Fruit fly (Drosophila melanogaster) whole organism, pupa: Measurements from ENCODE around the gene Cad96Cb.

Source experiments
- CG12605 ChIP-seq: fragments of 200-800 bp; sonication (Bioruptor generic); IDR thresholded peaks from 2 replicates; pipeline ENCODE4 v1.3.6; 2022; ENCODE audit warnings: missing biosample characterization, missing genetic modification characterization
- CG17806 ChIP-seq: fragments of 200-800 bp; sonication (Bioruptor generic); optimal IDR thresholded peaks from 2 replicates; lab custom pipeline; 2018; ENCODE audit warnings: missing biosample characterization, mild to moderate bottlenecking, missing genetic modification characterization, moderate library complexity
- CG32121 ChIP-seq: fragments of 200-800 bp; sonication (Bioruptor generic); IDR thresholded peaks from 2 replicates; pipeline ENCODE4 v1.3.6; 2022; ENCODE audit warnings: missing biosample characterization, missing genetic modification characterization
- CG34367 ChIP-seq: fragments of 200-800 bp; sonication (Bioruptor generic); optimal IDR thresholded peaks from 2 replicates; lab custom pipeline; 2018; ENCODE audit warnings: missing biosample characterization, mild to moderate bottlenecking, missing genetic modification characterization
- CG8159 ChIP-seq: fragments of 200-800 bp; sonication (Bioruptor generic); optimal IDR thresholded peaks from 3 replicates; lab custom pipeline; 2018; ENCODE audit warnings: missing biosample characterization, mild to moderate bottlenecking, missing genetic modification characterization, moderate library complexity
- CG8301 ChIP-seq: fragments of 200-800 bp; sonication (Bioruptor generic); optimal IDR thresholded peaks from 2 replicates; lab custom pipeline; 2018; ENCODE audit warnings: missing biosample characterization, mild to moderate bottlenecking, missing genetic modification characterization
- EcR ChIP-seq: fragments of 200-800 bp; sonication (Bioruptor generic); optimal IDR thresholded peaks from 3 replicates; lab custom pipeline; 2019; ENCODE audit warnings: missing biosample characterization, missing genetic modification characterization, mild to moderate bottlenecking, moderate library complexity, missing genetic modification reagents
- Pif1A ChIP-seq: fragments of 200-800 bp; sonication (Bioruptor generic); optimal IDR thresholded peaks from 3 replicates; lab custom pipeline; 2016; ENCODE audit warnings: missing biosample characterization, missing genetic modification characterization
- Pif1B ChIP-seq: fragments of 200-800 bp; sonication (Bioruptor generic); optimal IDR thresholded peaks from 3 replicates; lab custom pipeline; 2016; ENCODE audit warnings: missing biosample characterization, missing genetic modification characterization
- Snoo ChIP-seq: fragments of 200-800 bp; sonication (Bioruptor generic); optimal IDR thresholded peaks from 3 replicates; lab custom pipeline; 2017; ENCODE audit warnings: missing biosample characterization, mild to moderate bottlenecking, missing genetic modification characterization, inconsistent platforms
- fd96Ca ChIP-seq: fragments of 200-800 bp; sonication (Bioruptor generic); IDR thresholded peaks from 3 replicates; pipeline ENCODE4 v1.3.6; 2022; ENCODE audit warnings: missing biosample characterization, missing genetic modification characterization
- gl ChIP-seq: fragments of 200-800 bp; sonication (Bioruptor generic); optimal IDR thresholded peaks from 2 replicates; lab custom pipeline; 2018; ENCODE audit warnings: missing biosample characterization, mild to moderate bottlenecking, missing genetic modification characterization
- rn ChIP-seq: fragments of 200-800 bp; sonication (Bioruptor generic); IDR thresholded peaks from 2 replicates; pipeline ENCODE4 v1.3.6; 2022; ENCODE audit warnings: missing biosample characterization, missing genetic modification characterization

DNA sequence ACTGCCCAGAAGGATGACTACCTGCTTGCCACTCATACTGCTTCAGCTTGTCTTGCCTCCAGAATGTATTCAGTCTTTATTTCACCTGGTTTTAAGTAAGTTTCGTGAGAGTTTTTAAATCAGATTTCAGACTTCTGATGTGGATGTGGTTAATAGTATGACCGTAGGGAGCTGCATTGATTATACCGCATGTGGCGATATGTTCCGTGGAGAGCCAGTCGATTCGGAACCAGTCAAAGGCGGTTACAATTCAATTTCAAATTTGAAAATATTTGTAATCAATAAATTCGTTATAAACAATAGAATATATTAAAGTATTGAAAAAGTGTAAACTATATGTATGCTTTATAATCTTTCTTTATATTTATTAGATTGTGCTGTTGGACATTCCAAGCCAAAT is 3.2 kb upstream of the Cad96Cb start, which contains the start of gene Sil1:
- TF ChIP-seq Pif1B = no peak
- TF ChIP-seq CG12605 (GFP tag; lab: Robert Waterston, UW) = no peak
- TF ChIP-seq CG8301 = no peak
- TF ChIP-seq rn = no peak
- no peak for TF ChIP-seq CG32121 (GFP tag; lab: Robert Waterston, UW)
- no peak for TF ChIP-seq CG34367
- TF ChIP-seq fd96Ca = no peak
- TF ChIP-seq gl (tag; lab: Kevin White, UChicago) = no peak
- no peak for TF ChIP-seq CG8159 (tag; lab: Kevin White, UChicago)
- no peak for TF ChIP-seq Pif1A (GFP tag; lab: Kevin White, UChicago)
- no peak for TF ChIP-seq EcR (GFP tag; lab: Kevin White, UChicago)
- no peak for TF ChIP-seq Snoo
- no peak for TF ChIP-seq CG17806
